Worm (Caenorhabditis elegans): ENCODE results near the gene srj-20.

Gene srj-20

DNA sequence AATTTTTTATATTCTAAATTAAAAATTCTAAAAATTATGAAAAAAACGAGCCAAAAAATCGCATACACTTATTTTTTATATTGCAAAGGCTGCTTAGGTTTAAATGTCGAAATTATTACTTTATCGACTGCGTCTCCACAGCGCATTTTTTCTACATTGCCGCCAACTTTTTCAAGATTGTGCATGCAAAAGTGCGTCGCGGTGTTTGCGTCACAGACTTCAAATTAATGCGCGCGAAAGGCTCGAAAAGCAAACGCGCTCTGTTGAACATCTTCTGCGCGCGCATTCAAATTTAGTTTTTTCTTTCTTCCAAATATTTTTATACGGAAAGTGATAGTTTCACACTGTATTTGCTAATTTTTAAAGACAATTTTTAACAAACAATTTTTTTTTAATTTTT is 27.5 kb upstream of the srj-20 start (continued):
- TF ChIP-seq php-3 (GFP tag; IDR thresholded peaks at IDR 0.05) (no peak), hif-1 (tag; optimal IDR thresholded peaks at IDR 0.05) (peak in 1 of 2 experiments; percentile 72), F10B5.3 (tag; optimal IDR thresholded peaks at IDR 0.05) (peak; percentile 36), cey-2 (tag; optimal IDR thresholded peaks at IDR 0.05; ENCODE audit: borderline replicate concordance, insufficient read depth) (no peak), snpc-1.2 (GFP tag; IDR thresholded peaks at IDR 0.05) (peak; percentile 63), mxl-2 (GFP tag; conservative IDR thresholded peaks at IDR 0.05) (0 out of 2 replicates have a peak, but pooled peaks have one; percentile 41), T20F7.1 (GFP tag; optimal IDR thresholded peaks at IDR 0.05) (no peak), ama-1 (optimal IDR thresholded peaks at IDR 0.05) (no peak), F49E8.2 (tag; optimal IDR thresholded peaks at IDR 0.05; ENCODE audit: borderline replicate concordance) (no peak), ztf-7 (tag; optimal IDR thresholded peaks at IDR 0.05) (no peak), zag-1 (tag; optimal IDR thresholded peaks at IDR 0.05) (no peak), tag-97 (GFP tag; IDR thresholded peaks at IDR 0.05) (0 out of 2 replicates have a peak, but pooled peaks have one; percentile 59), duxl-1 (tag; optimal IDR thresholded peaks at IDR 0.05; ENCODE audit: poor library complexity) (peak; percentile 44), mdt-29 (GFP tag; IDR thresholded peaks at IDR 0.05) (peak; percentile 85), ctbp-1 (GFP tag; IDR thresholded peaks at IDR 0.05) (peak; percentile 85), Y105C5A.15 (GFP tag; IDR thresholded peaks at IDR 0.05) (no peak), Y48G9A.11 (GFP tag; IDR thresholded peaks at IDR 0.05) (peak; percentile 79), lin-39 (tag; optimal IDR thresholded peaks at IDR 0.05) (no peak), vab-7 (GFP tag; IDR thresholded peaks at IDR 0.05) (peak; percentile 83), F44E2.7 (GFP tag; IDR thresholded peaks at IDR 0.05) (no peak), F26F4.8 (GFP tag; conservative IDR thresholded peaks at IDR 0.05) (no peak), daf-19 (GFP tag; conservative IDR thresholded peaks at IDR 0.05) (no peak), lin-29 (GFP tag; IDR thresholded peaks at IDR 0.05) (peak; percentile 74), mxl-3 (GFP tag; optimal IDR thresholded peaks at IDR 0.05) (peak; percentile 8), nhr-77 (tag; optimal IDR thresholded peaks at IDR 0.05) (peak; percentile 44), F37D6.2 (tag; optimal IDR thresholded peaks at IDR 0.05) (peak; percentile 82), unc-62 (GFP tag; optimal IDR thresholded peaks at IDR 0.05 in 1 of 2) (peak in 1 of 2 experiments; percentile 98), unc-62 (tag; optimal IDR thresholded peaks at IDR 0.05) (no peak), mes-2 (tag; optimal IDR thresholded peaks at IDR 0.05; ENCODE audit: poor library complexity, severe bottlenecking) (peak; percentile 91), fkh-10 (GFP tag; optimal IDR thresholded peaks at IDR 0.05) (peak; percentile 39), ceh-62 (tag; optimal IDR thresholded peaks at IDR 0.05) (no peak), zfp-2 (tag; optimal IDR thresholded peaks at IDR 0.05) (peak; percentile 62), lir-3 (tag; optimal IDR thresholded peaks at IDR 0.05) (no peak), madf-5 (GFP tag; IDR thresholded peaks at IDR 0.05) (no peak), nhr-10 (tag; optimal IDR thresholded peaks at IDR 0.05) (no peak), aha-1 (tag) (peak; percentile 55), ceh-44 (GFP tag; IDR thresholded peaks at IDR 0.05) (no peak), lin-38 (GFP tag; IDR thresholded peaks at IDR 0.05) (peak; percentile 99), hmg-1.1 (GFP tag; IDR thresholded peaks at IDR 0.05) (peak; percentile 96), dve-1 (tag; optimal IDR thresholded peaks at IDR 0.05; ENCODE audit: insufficient read depth) (peak; percentile 81), T26A8.4 (GFP tag; IDR thresholded peaks at IDR 0.05) (peak; percentile 88), ces-1 (GFP tag; optimal IDR thresholded peaks at IDR 0.05) (no peak), spr-1 (tag; optimal IDR thresholded peaks at IDR 0.05) (peak; percentile 67), lsy-2 (tag; optimal IDR thresholded peaks at IDR 0.05) (peak in 1 of 2 experiments; percentile 82), Y75B8A.6 (GFP tag; IDR thresholded peaks at IDR 0.05) (no peak), ceh-20 (GFP tag; IDR thresholded peaks at IDR 0.05) (peak; percentile 94), dmd-6 (GFP tag; IDR thresholded peaks at IDR 0.05) (peak; percentile 92), tra-1 (GFP tag; IDR thresholded peaks at IDR 0.05) (peak; percentile 85), zip-2 (tag; optimal IDR thresholded peaks at IDR 0.05) (no peak), nhr-111 (GFP tag; optimal IDR thresholded peaks at IDR 0.05) (no peak), hlh-30 (tag; optimal IDR thresholded peaks at IDR 0.05; ENCODE audit: insufficient read depth) (peak; percentile 18)
